Fruit fly (Drosophila melanogaster): ENCODE results near the gene CG31550.

CG31550 gene

DNA sequence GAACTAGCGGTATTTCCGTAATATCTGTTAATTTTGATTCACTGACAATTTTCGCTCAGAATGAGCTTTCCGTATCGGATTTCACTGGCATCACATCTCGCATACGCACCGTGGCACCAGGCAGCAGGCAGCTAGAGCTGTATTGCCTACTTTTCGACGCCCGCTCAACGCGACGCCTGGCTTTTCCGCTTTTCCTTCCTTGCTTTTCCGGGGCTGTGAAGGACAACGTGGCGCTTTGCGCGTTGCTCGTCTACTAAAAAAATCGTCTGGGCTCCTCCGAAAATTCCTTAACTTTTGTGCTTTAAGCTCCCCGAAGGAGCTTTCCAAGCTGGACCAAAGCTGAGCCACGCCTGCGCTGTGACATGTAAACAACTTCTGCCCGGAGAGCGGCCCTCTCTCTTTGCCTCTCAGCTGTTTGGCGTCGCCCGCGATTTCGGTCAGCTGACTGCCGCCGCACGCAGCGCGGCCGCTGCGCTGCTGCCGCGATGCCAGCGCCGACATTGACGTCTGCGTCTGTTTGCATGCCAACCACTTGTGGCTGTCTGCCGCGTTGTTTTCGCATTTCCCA is 37.8 kb downstream of the CG31550 start, which contains the start of the genes CG43845 and Nmdar1 (continued):
- TF ChIP-seq scrt (GFP tag; optimal IDR thresholded peaks at IDR 0.05): peak; percentile 93
- TF ChIP-seq Nf-YA (GFP tag; IDR thresholded peaks at IDR 0.05): no peak
- no peak for TF ChIP-seq dimm (GFP tag; IDR thresholded peaks at IDR 0.05)
- TF ChIP-seq CG11093 (GFP tag; IDR thresholded peaks at IDR 0.05): no peak; the same call in 2 of the 3 replicates
- TF ChIP-seq CG31365 (tag; optimal IDR thresholded peaks at IDR 0.05): no peak
- TF ChIP-seq CG42726 (GFP tag; IDR thresholded peaks at IDR 0.05; ENCODE audit: partially characterized antibody): 0 out of 2 replicates have a peak, but pooled peaks have one; percentile 5
- no peak for TF ChIP-seq tin (GFP tag; optimal IDR thresholded peaks at IDR 0.05)
- no peak for TF ChIP-seq oc (tag; optimal IDR thresholded peaks at IDR 0.05)
- TF ChIP-seq CG33557 (GFP tag; optimal IDR thresholded peaks at IDR 0.05): no peak
- no peak for TF ChIP-seq cwo (GFP tag; optimal IDR thresholded peaks at IDR 0.05)
- no peak for TF ChIP-seq slbo (GFP tag; IDR thresholded peaks at IDR 0.05)
- no peak for TF ChIP-seq CG12219 (GFP tag; optimal IDR thresholded peaks at IDR 0.05)
- no peak for TF ChIP-seq wek (GFP tag; optimal IDR thresholded peaks at IDR 0.05)
- no peak for TF ChIP-seq grau (tag; optimal IDR thresholded peaks at IDR 0.05)
- no peak for TF ChIP-seq CG17568 (GFP tag; optimal IDR thresholded peaks at IDR 0.05)
- TF ChIP-seq Eip74EF (GFP tag; optimal IDR thresholded peaks at IDR 0.05): no peak
- peak; percentile 68; the same call in 1 of the 2 replicates for TF ChIP-seq CG7372 (GFP tag; IDR thresholded peaks at IDR 0.05)
- no peak for TF ChIP-seq CG15073 (GFP tag; optimal IDR thresholded peaks at IDR 0.05)
- TF ChIP-seq pfk (GFP tag; optimal IDR thresholded peaks at IDR 0.05): no peak
- TF ChIP-seq Gug (GFP tag; IDR thresholded peaks at IDR 0.05): no peak
- no peak for TF ChIP-seq CG18764 (GFP tag; optimal IDR thresholded peaks at IDR 0.05)
- no peak for TF ChIP-seq pzg (GFP tag; optimal IDR thresholded peaks at IDR 0.05)
- TF ChIP-seq D19A (tag; optimal IDR thresholded peaks at IDR 0.05): no peak
- no peak for TF ChIP-seq repo (GFP tag; optimal IDR thresholded peaks at IDR 0.05)
- no peak for TF ChIP-seq schlank (tag; optimal IDR thresholded peaks at IDR 0.05)
- no peak for TF ChIP-seq Tbp (GFP tag; optimal IDR thresholded peaks at IDR 0.05)
- peak; percentile 39; the same call in 1 of the 2 replicates for TF ChIP-seq chm (GFP tag; IDR thresholded peaks at IDR 0.05)
- TF ChIP-seq Chrac-16 (GFP tag; optimal IDR thresholded peaks at IDR 0.05): no peak
- no peak for TF ChIP-seq CG9932 (GFP tag; IDR thresholded peaks at IDR 0.05)
- no peak for TF ChIP-seq Usf (GFP tag; optimal IDR thresholded peaks at IDR 0.05)
- no peak for TF ChIP-seq sc (optimal IDR thresholded peaks at IDR 0.05)
- TF ChIP-seq sc (GFP tag; optimal IDR thresholded peaks at IDR 0.05): no peak
- TF ChIP-seq CG7745 (tag; optimal IDR thresholded peaks at IDR 0.05): no peak
- no peak for TF ChIP-seq B-H1 (GFP tag; IDR thresholded peaks at IDR 0.05)
- TF ChIP-seq CG7963 (GFP tag; IDR thresholded peaks at IDR 0.05; ENCODE audit: partially characterized antibody): no peak
- no peak for TF ChIP-seq sr (GFP tag; IDR thresholded peaks at IDR 0.05)
- TF ChIP-seq pros (GFP tag; optimal IDR thresholded peaks at IDR 0.05): no peak
- no peak for TF ChIP-seq dati (GFP tag; IDR thresholded peaks at IDR 0.05)
- no peak for TF ChIP-seq Blimp-1 (GFP tag; optimal IDR thresholded peaks at IDR 0.05)
- no peak for TF ChIP-seq CG6813 (GFP tag; optimal IDR thresholded peaks at IDR 0.05)
- no peak for TF ChIP-seq pita (GFP tag; optimal IDR thresholded peaks at IDR 0.05)
- no peak for TF ChIP-seq CG9817 (tag; optimal IDR thresholded peaks at IDR 0.05)
- TF ChIP-seq CG2116 (GFP tag; optimal IDR thresholded peaks at IDR 0.05): no peak
- no peak for TF ChIP-seq otp (GFP tag; IDR thresholded peaks at IDR 0.05)
- no peak for TF ChIP-seq zfh2 (GFP tag; optimal IDR thresholded peaks at IDR 0.05)
- TF ChIP-seq yki (optimal IDR thresholded peaks at IDR 0.05): no peak
- TF ChIP-seq CrebB (tag; optimal IDR thresholded peaks at IDR 0.05): no peak
- TF ChIP-seq Side (GFP tag; optimal IDR thresholded peaks at IDR 0.05): no peak
- TF ChIP-seq zen2 (GFP tag; IDR thresholded peaks at IDR 0.05; ENCODE audit: partially characterized antibody): peak; percentile 71; the same call in 2 of the 3 replicates
- no peak for TF ChIP-seq Dad (GFP tag; optimal IDR thresholded peaks at IDR 0.05)
- no peak for TF ChIP-seq Abd-B (GFP tag; optimal IDR thresholded peaks at IDR 0.05)

All from whole organism, embryonic.